Fruit fly (Drosophila melanogaster) whole organism, embryonic: ENCODE results near the gene rempA.

Experiments used
- CG12219 ChIP-seq: fragments of 200-800 bp; sonication (Bioruptor generic); optimal IDR thresholded peaks from 3 replicates; lab custom pipeline; 2018; ENCODE audit warnings: missing biosample characterization, mild to moderate bottlenecking, missing genetic modification characterization
- CG12299 ChIP-seq: fragments of 200-800 bp; sonication (Bioruptor generic); optimal IDR thresholded peaks from 2 replicates; lab custom pipeline; 2018; ENCODE audit warnings: missing biosample characterization, mild to moderate bottlenecking, missing genetic modification characterization
- CG12391 ChIP-seq: fragments of 200-800 bp; sonication (Bioruptor generic); optimal IDR thresholded peaks from 3 replicates; lab custom pipeline; 2018; ENCODE audit warnings: missing biosample characterization, mild to moderate bottlenecking, missing genetic modification characterization, moderate library complexity
- CG12942 ChIP-seq: fragments of 200-800 bp; sonication (Bioruptor generic); optimal IDR thresholded peaks from 3 replicates; lab custom pipeline; 2016; ENCODE audit warnings: missing biosample characterization, missing genetic modification characterization
- CG13287 ChIP-seq: fragments of 200-800 bp; sonication (Bioruptor generic); IDR thresholded peaks from 2 replicates; pipeline ENCODE4 v1.3.6; 2022; ENCODE audit warnings: missing biosample characterization, missing genetic modification characterization; ENCODE audit not compliant: partially characterized antibody
- CG17186 ChIP-seq: fragments of 200-800 bp; sonication (Bioruptor generic); optimal IDR thresholded peaks from 3 replicates; lab custom pipeline; 2017; ENCODE audit warnings: missing biosample characterization, missing genetic modification reagents, missing genetic modification characterization
- CG18599 ChIP-seq: fragments of 200-800 bp; sonication (Bioruptor generic); optimal IDR thresholded peaks from 3 replicates; lab custom pipeline; 2017; ENCODE audit warnings: missing biosample characterization, missing genetic modification characterization, mild to moderate bottlenecking, moderate library complexity, missing genetic modification reagents
- CG2889 ChIP-seq: fragments of 200-800 bp; sonication (Bioruptor generic); IDR thresholded peaks from 3 replicates; pipeline ENCODE4 v1.3.6; 2022; ENCODE audit warnings: missing biosample characterization, missing genetic modification characterization
- CG32532 ChIP-seq: fragments of 200-800 bp; sonication (Bioruptor generic); IDR thresholded peaks from 2 replicates; pipeline ENCODE4 v1.3.6; 2022; ENCODE audit warnings: missing biosample characterization, missing genetic modification characterization
- CG3281 ChIP-seq: fragments of 200-800 bp; sonication (Bioruptor generic); optimal IDR thresholded peaks from 3 replicates; lab custom pipeline; 2017; ENCODE audit warnings: missing biosample characterization, mild to moderate bottlenecking, missing genetic modification characterization
- CG34422 ChIP-seq: fragments of 200-800 bp; sonication (Bioruptor generic); IDR thresholded peaks from 3 replicates; pipeline ENCODE4 v1.3.6; 2022; ENCODE audit warnings: missing biosample characterization, missing genetic modification characterization
- CG6175 ChIP-seq: fragments of 200-800 bp; sonication (Bioruptor generic); IDR thresholded peaks from 3 replicates; pipeline ENCODE4 v1.3.6; 2022; ENCODE audit warnings: missing biosample characterization, missing genetic modification characterization
- CG6654 ChIP-seq: fragments of 200-800 bp; sonication (Bioruptor generic); optimal IDR thresholded peaks from 2 replicates; lab custom pipeline; 2017; ENCODE audit warnings: missing biosample characterization, mild to moderate bottlenecking, missing genetic modification characterization
- CG6765 ChIP-seq: fragments of 200-800 bp; sonication (Bioruptor generic); optimal IDR thresholded peaks from 3 replicates; lab custom pipeline; 2017; ENCODE audit warnings: missing biosample characterization, mild to moderate bottlenecking, missing genetic modification characterization
- CG7963 ChIP-seq: fragments of 200-800 bp; sonication (Bioruptor generic); IDR thresholded peaks from 3 replicates; pipeline ENCODE4 v1.3.6; 2022; ENCODE audit warnings: missing biosample characterization, missing genetic modification characterization; ENCODE audit not compliant: partially characterized antibody
- CG9797 ChIP-seq: fragments of 200-800 bp; sonication (Bioruptor generic); optimal IDR thresholded peaks from 3 replicates; lab custom pipeline; 2018; ENCODE audit warnings: missing biosample characterization, mild to moderate bottlenecking, missing genetic modification characterization
- CG9876 ChIP-seq: fragments of 200-800 bp; sonication (Bioruptor generic); optimal IDR thresholded peaks from 2 replicates; lab custom pipeline; 2016; ENCODE audit warnings: missing biosample characterization, missing genetic modification characterization
- Dbx ChIP-seq: fragments of 200-800 bp; sonication (Bioruptor generic); IDR thresholded peaks from 3 replicates; pipeline ENCODE4 v1.3.6; 2022; ENCODE audit warnings: missing biosample characterization, missing genetic modification characterization
- Ets65A ChIP-seq: fragments of 200-800 bp; sonication (Bioruptor generic); peaks from one replicate; lab custom pipeline; 2016; ENCODE audit warnings: missing biosample characterization, missing genetic modification characterization
- Fer3 ChIP-seq: fragments of 200-800 bp; sonication (Bioruptor generic); optimal IDR thresholded peaks from 2 replicates; lab custom pipeline; 2018; ENCODE audit warnings: missing biosample characterization, mild to moderate bottlenecking, missing genetic modification characterization, moderate library complexity
- Hmr ChIP-seq: fragments of 200-800 bp; sonication (Bioruptor generic); optimal IDR thresholded peaks from 3 replicates; lab custom pipeline; 2017; ENCODE audit warnings: mild to moderate bottlenecking, missing biosample characterization, missing genetic modification reagents, missing genetic modification characterization
- Hr3 ChIP-seq: fragments of 200-800 bp; sonication (Bioruptor generic); optimal IDR thresholded peaks from 3 replicates; lab custom pipeline; 2016; ENCODE audit warnings: missing biosample characterization, missing genetic modification characterization
- Hr51 ChIP-seq, 2 experiments: fragments of 200-800 bp; sonication (Bioruptor generic); optimal IDR thresholded peaks; 2 replicates in 1 of 2; 3 replicates in 1 of 2; lab custom pipeline; 2016 to 2018; ENCODE audit warnings: missing biosample characterization in 2 of 2, missing genetic modification characterization in 2 of 2, mild to moderate bottlenecking in 1 of 2, moderate library complexity in 1 of 2
- Opbp ChIP-seq: fragments of 200-800 bp; sonication (Bioruptor generic); IDR thresholded peaks from 3 replicates; pipeline ENCODE4 v1.3.6; 2022; ENCODE audit warnings: missing biosample characterization, missing genetic modification characterization; ENCODE audit not compliant: partially characterized antibody
- Pdp1 ChIP-seq, 2 experiments: fragments of 200-800 bp; sonication (Bioruptor generic); optimal IDR thresholded peaks; 3 replicates each; lab custom pipeline; 2016; ENCODE audit warnings: missing biosample characterization in 2 of 2, missing genetic modification characterization in 2 of 2, mild to moderate bottlenecking in 1 of 2, moderate library complexity in 1 of 2
- Sox100B ChIP-seq: fragments of 200-800 bp; sonication (Bioruptor generic); optimal IDR thresholded peaks from 3 replicates; lab custom pipeline; 2018; ENCODE audit warnings: missing biosample characterization, mild to moderate bottlenecking, missing genetic modification characterization
- Ssrp ChIP-seq: fragments of 200-800 bp; sonication (Bioruptor generic); optimal IDR thresholded peaks from 2 replicates; lab custom pipeline; 2018; ENCODE audit warnings: missing biosample characterization, mild to moderate bottlenecking, missing genetic modification characterization, moderate library complexity
- Usf ChIP-seq: fragments of 200-800 bp; sonication (Bioruptor generic); optimal IDR thresholded peaks from 2 replicates; lab custom pipeline; 2017; ENCODE audit warnings: missing genotype, missing biosample characterization, missing genetic modification characterization
- Vsx1 ChIP-seq: fragments of 200-800 bp; sonication (Bioruptor generic); optimal IDR thresholded peaks from 2 replicates; lab custom pipeline; 2017; ENCODE audit warnings: missing biosample characterization, mild to moderate bottlenecking, missing genetic modification characterization, missing genetic modification reagents
- ara ChIP-seq: fragments of 200-800 bp; sonication (Bioruptor generic); IDR thresholded peaks from 2 replicates; pipeline ENCODE4 v1.3.6; 2022; ENCODE audit warnings: missing biosample characterization, missing genetic modification characterization
- bcd ChIP-seq: fragments of 200-800 bp; sonication (Bioruptor generic); optimal IDR thresholded peaks from 2 replicates; lab custom pipeline; 2017; ENCODE audit warnings: missing biosample characterization, mild to moderate bottlenecking, missing genetic modification characterization
- br ChIP-seq: fragments of >200 bp; optimal IDR thresholded peaks from 2 replicates; lab custom pipeline; 2017
- btn ChIP-seq: fragments of 200-800 bp; sonication (Bioruptor generic); optimal IDR thresholded peaks from 2 replicates; lab custom pipeline; 2016; ENCODE audit warnings: missing biosample characterization, missing genetic modification characterization
- cwo ChIP-seq: fragments of 200-800 bp; sonication (Bioruptor generic); optimal IDR thresholded peaks from 3 replicates; lab custom pipeline; 2017; ENCODE audit warnings: missing biosample characterization, missing genetic modification characterization, mild to moderate bottlenecking, moderate library complexity, missing genetic modification reagents
- dati ChIP-seq: fragments of 200-800 bp; sonication (Bioruptor generic); IDR thresholded peaks from 2 replicates; pipeline ENCODE4 v1.3.6; 2022; ENCODE audit warnings: missing biosample characterization, missing genetic modification characterization
- ewg ChIP-seq: fragments of 200-800 bp; sonication (Bioruptor generic); optimal IDR thresholded peaks from 3 replicates; lab custom pipeline; 2017; ENCODE audit warnings: mild to moderate bottlenecking, missing biosample characterization, missing genetic modification reagents, missing genetic modification characterization
- fd102C ChIP-seq: fragments of 200-800 bp; sonication (Bioruptor generic); optimal IDR thresholded peaks from 2 replicates; lab custom pipeline; 2018; ENCODE audit warnings: missing biosample characterization, mild to moderate bottlenecking, missing genetic modification characterization, moderate library complexity
- ftz-f1 ChIP-seq: fragments of 200-800 bp; sonication (Bioruptor generic); optimal IDR thresholded peaks from 2 replicates; lab custom pipeline; 2016; ENCODE audit warnings: missing biosample characterization, missing genetic modification characterization
- gem ChIP-seq: fragments of 200-800 bp; sonication (Bioruptor generic); optimal IDR thresholded peaks from 2 replicates; lab custom pipeline; 2019; ENCODE audit warnings: missing biosample characterization, mild to moderate bottlenecking, missing genetic modification characterization, moderate library complexity
- grn ChIP-seq: fragments of 200-800 bp; sonication (Bioruptor generic); optimal IDR thresholded peaks from 3 replicates; lab custom pipeline; 2017; ENCODE audit warnings: missing biosample characterization, missing genetic modification characterization
- hb ChIP-seq: fragments of 200-800 bp; sonication (Bioruptor generic); IDR thresholded peaks from 3 replicates; pipeline ENCODE4 v1.3.6; 2022; ENCODE audit warnings: missing biosample characterization, missing genetic modification characterization; ENCODE audit not compliant: partially characterized antibody
- her ChIP-seq: fragments of 200-800 bp; sonication (Bioruptor generic); optimal IDR thresholded peaks from 2 replicates; lab custom pipeline; 2016; ENCODE audit warnings: missing biosample characterization, missing genetic modification characterization
- kah ChIP-seq: fragments of 200-800 bp; sonication (Bioruptor generic); optimal IDR thresholded peaks from 2 replicates; lab custom pipeline; 2018; ENCODE audit warnings: missing biosample characterization, mild to moderate bottlenecking, missing genetic modification characterization
- mirr ChIP-seq: fragments of 200-800 bp; sonication (Bioruptor generic); optimal IDR thresholded peaks from 3 replicates; lab custom pipeline; 2018; ENCODE audit warnings: missing biosample characterization, mild to moderate bottlenecking, missing genetic modification characterization
- onecut ChIP-seq: fragments of 200-800 bp; sonication (Bioruptor generic); IDR thresholded peaks from 2 replicates; pipeline ENCODE4 v1.3.6; 2022; ENCODE audit warnings: missing biosample characterization, missing genetic modification characterization
- otp ChIP-seq: fragments of 200-800 bp; sonication (Bioruptor generic); IDR thresholded peaks from 3 replicates; pipeline ENCODE4, ENCODE4 v1.3.6; 2022; ENCODE audit warnings: missing biosample characterization, missing genetic modification characterization
- pb ChIP-seq: fragments of 200-800 bp; sonication (Bioruptor generic); optimal IDR thresholded peaks from 3 replicates; lab custom pipeline; 2016; ENCODE audit warnings: missing biosample characterization, missing genetic modification characterization
- slou ChIP-seq: fragments of 200-800 bp; sonication (Bioruptor generic); optimal IDR thresholded peaks from 3 replicates; lab custom pipeline; 2016; ENCODE audit warnings: missing biosample characterization, missing genetic modification characterization
- vnd ChIP-seq: fragments of 200-800 bp; sonication (Bioruptor generic); IDR thresholded peaks from 3 replicates; pipeline ENCODE4 v1.3.6; 2022; ENCODE audit warnings: missing biosample characterization, missing genetic modification characterization; ENCODE audit not compliant: partially characterized antibody
- vvl ChIP-seq: fragments of 200-800 bp; sonication (Bioruptor generic); IDR thresholded peaks from 2 replicates; pipeline ENCODE4 v1.3.6; 2022; ENCODE audit warnings: missing biosample characterization, missing genetic modification characterization
- wdn ChIP-seq: fragments of 200-800 bp; sonication (Bioruptor generic); IDR thresholded peaks from 2 replicates; pipeline ENCODE4 v1.3.6; 2022; ENCODE audit warnings: missing biosample characterization, missing genetic modification characterization

The rempA gene

DNA sequence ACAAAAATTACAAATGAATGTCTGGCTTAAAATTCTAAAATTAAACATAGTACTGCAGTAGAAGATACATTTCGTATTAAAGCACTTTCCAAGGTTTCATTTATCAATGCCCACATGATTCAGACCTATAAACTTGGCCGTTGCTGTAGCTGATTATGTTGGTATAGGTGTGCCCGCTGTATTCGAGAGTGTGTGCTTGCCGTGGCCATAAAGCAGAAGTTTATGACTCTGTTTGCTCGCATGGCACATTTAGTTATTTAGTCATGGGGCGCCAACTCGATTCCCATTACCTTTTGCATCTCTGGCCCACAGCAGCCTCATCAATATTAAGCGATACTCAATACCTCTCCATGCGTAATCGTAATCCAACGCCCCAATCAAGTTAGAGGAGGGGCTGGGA is 47.1 kb downstream of the rempA start (continued):
- TF ChIP-seq wdn = no peak
- TF ChIP-seq br (lab: Kevin White, UChicago) = no peak
- 0 out of 3 replicates have a peak, but pooled peaks have one; percentile 39 for TF ChIP-seq CG34422 (GFP tag; lab: Robert Waterston, UW)
- no peak for TF ChIP-seq Vsx1
- peak; percentile 10 for TF ChIP-seq CG18599 (GFP tag; lab: Kevin White, UChicago)
- TF ChIP-seq CG3281 (GFP tag; lab: Kevin White, UChicago) = no peak
- no peak for TF ChIP-seq CG12942 (GFP tag; lab: Kevin White, UChicago)
- TF ChIP-seq her (GFP tag; lab: Kevin White, UChicago) = no peak
- no peak for TF ChIP-seq Opbp (GFP tag; lab: Robert Waterston, UW)
- TF ChIP-seq vvl (GFP tag; lab: Robert Waterston, UW) = peak; percentile 60
- TF ChIP-seq Fer3 = no peak
- TF ChIP-seq CG32532 = no peak
- no peak for TF ChIP-seq ftz-f1 (GFP tag; lab: Kevin White, UChicago)
- TF ChIP-seq pb (GFP tag; lab: Kevin White, UChicago) = no peak
- peak; percentile 19 for TF ChIP-seq gem (tag; lab: Kevin White, UChicago)
- no peak for TF ChIP-seq onecut (GFP tag; lab: Robert Waterston, UW)
- TF ChIP-seq cwo (GFP tag; lab: Kevin White, UChicago) = no peak
- no peak for TF ChIP-seq ara (GFP tag; lab: Robert Waterston, UW)
- peak; percentile 22 for TF ChIP-seq CG12219
- peak in 1 of 2 experiments; percentile 34 for TF ChIP-seq Hr51 (GFP tag; optimal IDR thresholded peaks at IDR 0.05; lab: Kevin White, UChicago)
- TF ChIP-seq btn (GFP tag; lab: Kevin White, UChicago) = no peak
- TF ChIP-seq CG6175 (GFP tag; lab: Robert Waterston, UW) = no peak
- TF ChIP-seq CG7963 (GFP tag; lab: Robert Waterston, UW) = no peak
- no peak for TF ChIP-seq CG6654 (GFP tag; lab: Kevin White, UChicago)

- no peak for TF ChIP-seq vnd (GFP tag; lab: Robert Waterston, UW)
- peak; percentile 29 for TF ChIP-seq CG18599 (GFP tag; lab: Kevin White, UChicago)
- TF ChIP-seq CG6765 (GFP tag; lab: Kevin White, UChicago) = no peak
- peak; percentile 27 for TF ChIP-seq slou (GFP tag; lab: Kevin White, UChicago)
- TF ChIP-seq CG13287 = no peak
- TF ChIP-seq Usf = no peak
- no peak for TF ChIP-seq dati
- peak; percentile 18 for TF ChIP-seq CG12299
- TF ChIP-seq CG9876 (GFP tag; lab: Kevin White, UChicago) = no peak
- TF ChIP-seq grn (GFP tag; lab: Kevin White, UChicago) = no peak
- no peak for TF ChIP-seq kah (GFP tag; lab: Kevin White, UChicago)
- TF ChIP-seq CG9797 (GFP tag; lab: Kevin White, UChicago) = no peak
- TF ChIP-seq fd102C (GFP tag; lab: Kevin White, UChicago) = no peak
- TF ChIP-seq hb (GFP tag; lab: Robert Waterston, UW) = no peak
- no peak for TF ChIP-seq Dbx (GFP tag; lab: Robert Waterston, UW)
- TF ChIP-seq Ets65A (GFP tag; lab: Kevin White, UChicago) = no peak
- TF ChIP-seq mirr (GFP tag; lab: Kevin White, UChicago) = no peak
- peak; percentile 74 for TF ChIP-seq CG12391 (tag; lab: Kevin White, UChicago)
- peak; percentile 56 for TF ChIP-seq Ssrp
- no peak for TF ChIP-seq CG17186 (GFP tag; lab: Kevin White, UChicago)
- TF ChIP-seq bcd (GFP tag; lab: Kevin White, UChicago) = peak; percentile 39
- peak; percentile 46 for TF ChIP-seq ewg (GFP tag; lab: Kevin White, UChicago)
- TF ChIP-seq Sox100B (GFP tag; lab: Kevin White, UChicago) = no peak
- TF ChIP-seq Hr3 (GFP tag; lab: Kevin White, UChicago) = peak; percentile 61
- peak; percentile 51; the same call in 1 of the 3 replicates for TF ChIP-seq otp (GFP tag; lab: Robert Waterston, UW)
- TF ChIP-seq CG2889 (GFP tag; lab: Robert Waterston, UW) = peak; percentile 54; the same call in 1 of the 3 replicates
- peak; percentile 16 to 31 for TF ChIP-seq Pdp1 (GFP tag; optimal IDR thresholded peaks at IDR 0.05; lab: Kevin White, UChicago)
- TF ChIP-seq Hmr (GFP tag; lab: Kevin White, UChicago) = peak; percentile 54
Observed at dm6 chr2L:512028-512427, 48.1 kb downstream of the rempA start.
